Worm (Caenorhabditis elegans) whole organism, mixed stage, embryonic: ENCODE results near the gene col-165.

ENCODE experiments used
- bed-3 ChIP-seq: fragments of 200-800 bp; sonication (Bioruptor generic); optimal IDR thresholded peaks from 3 replicates; lab custom pipeline; 2018; ENCODE audit warnings: mild to moderate bottlenecking, missing genetic modification characterization, moderate library complexity, missing compliant biosample characterization
- nhr-12 ChIP-seq: fragments of 150-350 bp; optimal IDR thresholded peaks from 2 replicates; lab custom pipeline; 2014; ENCODE audit warnings: missing biosample characterization, missing genetic modification characterization
- pha-4 ChIP-seq: fragments of 150-350 bp; optimal IDR thresholded peaks from 2 replicates; lab custom pipeline; 2018; ENCODE audit warnings: missing biosample characterization, missing genetic modification reagents, missing genetic modification characterization

DNA sequence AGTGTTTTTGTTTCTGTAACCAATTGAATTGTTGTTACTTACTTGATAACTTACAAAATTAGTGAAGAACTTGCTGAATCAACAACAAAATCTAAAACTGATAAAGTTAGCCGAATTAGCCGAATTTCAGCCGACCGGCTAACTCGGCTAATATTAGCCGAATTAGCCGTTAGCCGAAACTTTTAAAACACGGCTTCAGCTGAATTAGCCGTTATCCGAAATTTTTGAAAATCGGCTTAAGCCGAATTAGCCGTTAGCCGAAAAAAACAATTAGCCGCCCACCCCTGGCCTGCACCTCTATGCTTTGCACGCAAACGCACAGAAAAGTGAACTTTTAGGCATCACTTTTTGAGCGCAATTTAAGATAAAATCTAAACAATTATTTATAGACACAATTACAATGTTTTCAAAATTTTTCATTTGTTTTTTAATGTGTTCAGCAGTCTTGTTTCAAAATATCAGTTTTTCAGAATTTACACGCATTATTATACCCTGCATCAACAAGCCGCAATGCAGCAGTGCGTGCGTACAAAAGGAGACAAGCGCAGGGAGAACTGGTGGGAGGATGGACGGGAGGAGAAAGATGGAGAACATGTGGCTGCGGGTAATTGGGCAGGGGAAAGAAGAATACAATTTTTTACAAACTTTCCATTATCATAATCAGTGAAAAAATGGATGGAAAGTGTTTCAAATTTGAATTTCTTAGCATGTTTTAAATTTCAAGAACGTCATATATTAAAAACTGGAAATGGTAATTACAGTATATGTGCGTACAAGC, 41.8 kb downstream of the col-165 start:
- TF ChIP-seq pha-4 (tag; lab: Kevin White, UChicago) (peak; percentile 33), bed-3 (GFP tag; lab: Kevin White, UChicago) (no peak), nhr-12 (tag; lab: Kevin White, UChicago) (no peak)
